Worm (Caenorhabditis elegans): Measurements from ENCODE around the gene T05H4.3.

T05H4.3 gene

DNA sequence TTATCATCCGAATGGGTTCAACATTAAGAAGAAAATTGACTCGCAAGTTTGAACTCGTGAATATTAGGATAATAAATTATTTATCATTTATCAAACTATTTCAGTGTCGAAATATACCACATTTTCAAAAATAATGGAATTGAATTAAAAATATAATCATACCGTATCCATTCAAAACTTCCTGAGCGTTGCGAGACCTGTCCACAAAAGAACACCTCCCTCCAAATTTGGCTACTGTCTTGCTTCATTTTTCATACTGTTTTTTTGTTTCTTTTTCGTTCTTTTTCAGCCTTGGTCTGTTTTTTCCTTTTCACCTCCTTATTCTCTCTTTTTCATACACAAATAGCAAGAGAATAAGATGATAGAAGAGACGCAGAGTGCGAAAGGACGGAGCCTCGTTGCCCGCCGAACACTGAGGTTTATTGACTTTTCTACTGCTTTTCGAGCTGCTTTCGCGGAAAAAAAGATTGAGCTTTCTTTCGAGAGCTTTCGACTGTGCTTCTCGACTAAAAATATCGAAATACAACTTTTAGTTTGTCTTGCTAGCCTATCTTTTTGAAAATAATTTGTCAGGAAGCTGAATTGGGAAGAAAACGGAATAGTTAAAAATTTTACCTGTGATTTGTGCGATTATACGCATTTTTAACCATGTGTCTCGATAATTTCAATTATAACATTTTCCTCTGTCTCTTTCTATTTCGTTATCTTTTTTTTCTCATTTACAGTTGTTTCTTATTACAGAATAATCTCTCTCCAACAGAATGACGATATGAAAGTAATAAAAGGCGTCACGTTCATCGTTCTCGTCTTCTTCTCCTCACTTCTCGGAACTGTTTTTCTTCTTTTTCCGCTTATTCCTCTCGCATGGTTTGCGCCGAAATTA is 8.2 kb downstream of the T05H4.3 start, which contains the start of gene acl-8:
Gene acl-8, plus strand, starts transcription at position 742 of the 883 bp plus-strand sequence.
- peak; percentile 43 for TF ChIP-seq elt-2 (tag; optimal IDR thresholded peaks at IDR 0.05)
- no peak for TF ChIP-seq mdl-1 (tag; optimal IDR thresholded peaks at IDR 0.05)
- TF ChIP-seq efl-3 (GFP tag; optimal IDR thresholded peaks at IDR 0.05), result no peak
- no peak for TF ChIP-seq snu-23 (GFP tag; optimal IDR thresholded peaks at IDR 0.05)
- peak; percentile 13 for TF ChIP-seq rnt-1 (tag; optimal IDR thresholded peaks at IDR 0.05)
- TF ChIP-seq nhr-237 (tag; optimal IDR thresholded peaks at IDR 0.05), result no peak
- peak in 1 of 2 experiments; percentile 4 for TF ChIP-seq lin-35 (GFP tag; optimal IDR thresholded peaks at IDR 0.05)
- no peak for TF ChIP-seq unc-30 (tag; optimal IDR thresholded peaks at IDR 0.05)
- peak in 1 of 2 experiments; percentile 4 for TF ChIP-seq efl-1 (optimal IDR thresholded peaks at IDR 0.05)
- TF ChIP-seq efl-1 (GFP tag; optimal IDR thresholded peaks at IDR 0.05 in 1 of 2), result peak in 1 of 2 experiments; percentile 68
- TF ChIP-seq sup-37 (GFP tag; optimal IDR thresholded peaks at IDR 0.05), result no peak

DNA sequence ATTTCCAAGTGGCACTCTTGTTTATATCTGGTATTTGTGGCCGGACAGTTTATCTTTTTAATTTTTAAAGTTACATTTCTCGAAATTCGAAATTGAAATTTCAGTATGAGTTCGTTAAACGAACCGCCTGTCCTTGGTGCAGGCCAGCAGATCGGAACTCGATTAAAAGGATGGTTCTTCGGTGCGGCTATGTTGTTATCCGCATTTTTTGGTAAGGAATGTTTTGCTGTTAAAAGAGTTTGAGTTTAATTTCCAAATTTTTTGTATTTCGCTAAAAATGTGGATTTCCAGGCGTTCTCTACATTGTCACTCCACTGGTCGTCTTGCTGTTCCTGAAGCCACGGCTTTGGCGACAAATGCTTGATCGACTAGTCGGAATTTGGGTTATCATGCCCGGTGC is 11.0 kb downstream of the T05H4.3 start, which contains the start of gene acl-9:
Gene acl-9, plus strand, starts transcription at position 105 of the 400 bp plus-strand sequence.
- TF ChIP-seq unc-62 (GFP tag; optimal IDR thresholded peaks at IDR 0.05) (no peak), C16A3.4 (tag; optimal IDR thresholded peaks at IDR 0.05) (no peak), hlh-4 (tag; optimal IDR thresholded peaks at IDR 0.05) (no peak), ceh-82 (tag; optimal IDR thresholded peaks at IDR 0.05) (no peak), ceh-90 (tag; optimal IDR thresholded peaks at IDR 0.05) (no peak), elt-3 (tag; optimal IDR thresholded peaks at IDR 0.05) (no peak), nhr-20 (tag; optimal IDR thresholded peaks at IDR 0.05) (no peak), lir-3 (tag; optimal IDR thresholded peaks at IDR 0.05; ENCODE audit: poor library complexity) (no peak), pqm-1 (tag; optimal IDR thresholded peaks at IDR 0.05) (no peak), lin-13 (GFP tag; optimal IDR thresholded peaks at IDR 0.05) (no peak), sptf-1 (tag; optimal IDR thresholded peaks at IDR 0.05) (no peak), vab-15 (tag; optimal IDR thresholded peaks at IDR 0.05) (no peak), pax-3 (tag; optimal IDR thresholded peaks at IDR 0.05) (no peak), nhr-12 (tag; optimal IDR thresholded peaks at IDR 0.05) (no peak), sox-4 (tag; optimal IDR thresholded peaks at IDR 0.05) (no peak), nhr-19 (GFP tag; conservative IDR thresholded peaks at IDR 0.05) (no peak), tlp-1 (tag; optimal IDR thresholded peaks at IDR 0.05) (no peak), aly-2 (tag; optimal IDR thresholded peaks at IDR 0.05) (no peak), unc-130 (tag; optimal IDR thresholded peaks at IDR 0.05) (no peak), ztf-11 (tag; optimal IDR thresholded peaks at IDR 0.05) (no peak)

DNA sequence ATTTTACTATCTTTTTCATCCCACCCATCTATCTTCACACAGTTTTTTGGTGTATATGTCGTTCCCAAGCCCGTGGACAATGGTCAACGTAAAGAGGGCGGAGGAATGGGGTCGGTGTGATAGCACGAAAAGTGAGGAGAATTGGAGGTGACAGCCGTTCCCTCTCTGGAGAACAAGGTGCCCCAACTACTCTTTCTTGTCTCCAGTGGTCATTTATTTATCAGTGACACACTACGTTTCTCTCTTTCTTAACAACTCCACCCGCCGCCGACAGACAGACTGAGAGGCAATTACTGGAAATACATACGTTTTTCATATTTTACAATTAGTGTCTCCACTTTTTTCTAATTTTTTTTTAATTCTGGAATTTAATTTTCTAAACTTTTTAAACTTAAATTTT is 14.8 kb downstream of the T05H4.3 start:
- TF ChIP-seq unc-98 (GFP tag; IDR thresholded peaks at IDR 0.05) (no peak), nhr-77 (tag; optimal IDR thresholded peaks at IDR 0.05) (no peak), alr-1 (tag; optimal IDR thresholded peaks at IDR 0.05; ENCODE audit: borderline replicate concordance) (no peak), ces-1 (GFP tag; optimal IDR thresholded peaks at IDR 0.05) (no peak), pag-3 (tag; optimal IDR thresholded peaks at IDR 0.05; ENCODE audit: borderline replicate concordance, insufficient read depth) (no peak), grh-1 (GFP tag; IDR thresholded peaks at IDR 0.05) (no peak), nhr-47 (tag; optimal IDR thresholded peaks at IDR 0.05) (no peak), mep-1 (tag; optimal IDR thresholded peaks at IDR 0.05) (no peak)
